Fruit fly (Drosophila melanogaster) whole organism, wandering third instar larva: ENCODE data around the gene CG7227.

Experiments
- Abd-B ChIP-seq: fragments of >200 bp; optimal IDR thresholded peaks from 2 replicates; lab custom pipeline; 2017; ENCODE audit warnings: missing biosample characterization, missing genetic modification characterization
- CG32264 ChIP-seq: fragments of 200-800 bp; sonication (Bioruptor generic); optimal IDR thresholded peaks from 2 replicates; lab custom pipeline; 2016; ENCODE audit warnings: missing biosample characterization, missing genetic modification characterization
- CG9705 ChIP-seq: fragments of 200-800 bp; sonication (Bioruptor generic); optimal IDR thresholded peaks from 2 replicates; lab custom pipeline; 2018; ENCODE audit warnings: missing biosample characterization, mild to moderate bottlenecking, missing genetic modification characterization
- CrebA ChIP-seq: fragments of 200-800 bp; sonication (Bioruptor generic); optimal IDR thresholded peaks from 2 replicates; lab custom pipeline; 2016; ENCODE audit warnings: missing biosample characterization, mild to moderate bottlenecking, missing genetic modification characterization, borderline replicate concordance
- Dfd ChIP-seq: fragments of >200 bp; optimal IDR thresholded peaks from 2 replicates; lab custom pipeline; 2017; ENCODE audit warnings: missing biosample characterization, missing genetic modification characterization
- Dif ChIP-seq: fragments of 200-275, 200-300 bp; sonication (Bioruptor generic); optimal IDR thresholded peaks from 2 replicates; lab custom pipeline; 2018; ENCODE audit warnings: missing biosample characterization, missing genetic modification characterization; ENCODE audit not compliant: partially characterized antibody
- GATAd ChIP-seq: sonication (Bioruptor generic); optimal IDR thresholded peaks from 2 replicates; lab custom pipeline; 2016; ENCODE audit warnings: missing biosample characterization, missing genetic modification characterization
- HLH106 ChIP-seq: fragments of 200-800 bp; optimal IDR thresholded peaks from 3 replicates; lab custom pipeline; 2019; ENCODE audit warnings: missing biosample characterization, mild to moderate bottlenecking, missing genetic modification characterization, moderate library complexity
- Hnf4 ChIP-seq: fragments of 200-800 bp; sonication (Bioruptor generic); optimal IDR thresholded peaks from 2 replicates; lab custom pipeline; 2016; ENCODE audit warnings: missing biosample characterization, mild to moderate bottlenecking, missing genetic modification characterization
- Hr78 ChIP-seq: fragments of >200 bp; optimal IDR thresholded peaks from 2 replicates; lab custom pipeline; 2017; ENCODE audit warnings: missing biosample characterization, missing genetic modification characterization
- Hr83 ChIP-seq: fragments of 200-300 bp; sonication (Bioruptor generic); optimal IDR thresholded peaks from 2 replicates; lab custom pipeline; 2016; ENCODE audit warnings: missing biosample characterization, mild to moderate bottlenecking, missing genetic modification characterization, moderate library complexity; ENCODE audit not compliant: poor library complexity, severe bottlenecking
- Jra ChIP-seq: sonication (Bioruptor generic); optimal IDR thresholded peaks from 2 replicates; lab custom pipeline; 2016; ENCODE audit warnings: missing biosample characterization, missing genetic modification characterization
- Myc ChIP-seq: fragments of >200 bp; optimal IDR thresholded peaks from 2 replicates; lab custom pipeline; 2017
- N ChIP-seq: fragments of >200 bp; optimal IDR thresholded peaks from 2 replicates; lab custom pipeline; 2018; ENCODE audit warnings: missing biosample characterization, missing external identifiers, missing genetic modification characterization
- OdsH ChIP-seq: fragments of 200-800 bp; sonication (Bioruptor generic); optimal IDR thresholded peaks from 2 replicates; lab custom pipeline; 2016; ENCODE audit warnings: missing biosample characterization, mild to moderate bottlenecking, missing genetic modification characterization
- Rel ChIP-seq, 2 experiments: fragments of 200-800 bp; sonication (Bioruptor generic) in 1 of 2; optimal IDR thresholded peaks; 2 replicates in 1 of 2; 3 replicates in 1 of 2; lab custom pipeline; 2016 to 2019; ENCODE audit warnings: mild to moderate bottlenecking in 2 of 2, missing biosample characterization in 2 of 2, missing genetic modification characterization in 2 of 2, moderate library complexity in 1 of 2
- Sp1 ChIP-seq: fragments of 200-800 bp; sonication (Bioruptor generic); optimal IDR thresholded peaks from 3 replicates; lab custom pipeline; 2019; ENCODE audit warnings: missing biosample characterization, mild to moderate bottlenecking, missing genetic modification characterization, moderate library complexity
- Vsx2 ChIP-seq: fragments of 200-300, 225-300 bp; sonication (Bioruptor generic); optimal IDR thresholded peaks from 2 replicates; lab custom pipeline; 2018; ENCODE audit warnings: missing biosample characterization, missing genetic modification characterization; ENCODE audit not compliant: partially characterized antibody
- br ChIP-seq: fragments of 200-800 bp; sonication (Bioruptor generic); optimal IDR thresholded peaks from 2 replicates; lab custom pipeline; 2016; ENCODE audit warnings: missing biosample characterization, missing genetic modification characterization
- brk ChIP-seq: fragments of 200-800 bp; sonication (Bioruptor generic); optimal IDR thresholded peaks from 2 replicates; lab custom pipeline; 2016; ENCODE audit warnings: missing biosample characterization, mild to moderate bottlenecking, missing genetic modification characterization
- dmrt93B ChIP-seq: fragments of 200-800 bp; sonication (Bioruptor generic); optimal IDR thresholded peaks from 2 replicates; lab custom pipeline; 2018; ENCODE audit warnings: missing biosample characterization, mild to moderate bottlenecking, missing genetic modification characterization
- dsf ChIP-seq: sonication (Bioruptor generic); optimal IDR thresholded peaks from 2 replicates; lab custom pipeline; 2016; ENCODE audit warnings: missing biosample characterization, missing genetic modification characterization, borderline replicate concordance
- ey ChIP-seq: fragments of 200-800 bp; sonication (Bioruptor generic); optimal IDR thresholded peaks from 2 replicates; lab custom pipeline; 2016; ENCODE audit warnings: missing biosample characterization, missing genetic modification characterization
- foxo ChIP-seq, 2 experiments: fragments of 200-800 bp; sonication (Bioruptor generic); optimal IDR thresholded peaks; 2 replicates in 1 of 2; 3 replicates in 1 of 2; lab custom pipeline; 2016 to 2017; ENCODE audit warnings: missing biosample characterization in 2 of 2, missing genetic modification characterization in 2 of 2
- fru ChIP-seq: fragments of 200-800 bp; sonication (Bioruptor generic); optimal IDR thresholded peaks from 3 replicates; lab custom pipeline; 2016; ENCODE audit warnings: missing biosample characterization, mild to moderate bottlenecking, missing genetic modification characterization
- h ChIP-seq: fragments of 200-800 bp; sonication (Bioruptor generic); optimal IDR thresholded peaks from 3 replicates; lab custom pipeline; 2016; ENCODE audit warnings: missing biosample characterization, mild to moderate bottlenecking, missing genetic modification characterization
- jim ChIP-seq: fragments of 175-275, 200-325 bp; sonication (Bioruptor generic); optimal IDR thresholded peaks from 2 replicates; lab custom pipeline; 2016; ENCODE audit warnings: missing biosample characterization, mild to moderate bottlenecking, missing genetic modification characterization
- lola ChIP-seq: fragments of >200 bp; optimal IDR thresholded peaks from 2 replicates; lab custom pipeline; 2017; ENCODE audit warnings: missing biosample characterization, missing genetic modification characterization
- pan ChIP-seq: fragments of >200 bp; optimal IDR thresholded peaks from 2 replicates; lab custom pipeline; 2017
- psq ChIP-seq: fragments of 200-800 bp; sonication (Bioruptor generic); optimal IDR thresholded peaks from 3 replicates; lab custom pipeline; 2017; ENCODE audit warnings: missing biosample characterization, mild to moderate bottlenecking, missing genetic modification characterization, moderate library complexity
- rgr ChIP-seq: fragments of 200-800 bp; sonication (Bioruptor generic); optimal IDR thresholded peaks from 3 replicates; lab custom pipeline; 2016; ENCODE audit warnings: missing biosample characterization, mild to moderate bottlenecking, missing genetic modification characterization
- sage ChIP-seq: fragments of 200-800 bp; sonication (Bioruptor generic); optimal IDR thresholded peaks from 2 replicates; lab custom pipeline; 2016; ENCODE audit warnings: missing biosample characterization, mild to moderate bottlenecking, missing genetic modification characterization
- sv ChIP-seq: fragments of 200-800 bp; sonication (Bioruptor generic); optimal IDR thresholded peaks from 3 replicates; lab custom pipeline; 2016; ENCODE audit warnings: missing biosample characterization, missing genetic modification characterization
- tai ChIP-seq: sonication (Bioruptor generic); optimal IDR thresholded peaks from 2 replicates; lab custom pipeline; 2016; ENCODE audit warnings: missing biosample characterization, missing genetic modification characterization
- usp ChIP-seq: fragments of >200 bp; optimal IDR thresholded peaks from 2 replicates; lab custom pipeline; 2017; ENCODE audit warnings: missing biosample characterization, missing genetic modification characterization
- woc ChIP-seq: sonication (Bioruptor generic); optimal IDR thresholded peaks from 2 replicates; lab custom pipeline; 2016; ENCODE audit warnings: missing biosample characterization, mild to moderate bottlenecking, missing genetic modification characterization

The CG7227 gene

dm6 chr2L:7993062-7993685, 4.8 kb downstream of the CG7227 start:
- TF ChIP-seq jim, result peak; percentile 22
- TF ChIP-seq dsf (GFP tag; lab: Kevin White, UChicago), result no peak
- peak; percentile 6 for TF ChIP-seq HLH106 (tag; lab: Kevin White, UChicago)
- TF ChIP-seq Dif (GFP tag; lab: Kevin White, UChicago), result peak; percentile 53
- TF ChIP-seq h, result no peak
- no peak for TF ChIP-seq Rel (GFP tag; optimal IDR thresholded peaks at IDR 0.05; lab: Kevin White, UChicago)
- peak; percentile 94 for TF ChIP-seq Rel (tag; optimal IDR thresholded peaks at IDR 0.05; lab: Kevin White, UChicago)
- TF ChIP-seq, all 38 proteins: peak for 4

- TF ChIP-seq lola (GFP tag; lab: Kevin White, UChicago) (no peak), CG9705 (GFP tag; lab: Kevin White, UChicago) (no peak), Hr83 (GFP tag; lab: Kevin White, UChicago) (no peak), Abd-B (GFP tag; lab: Kevin White, UChicago) (no peak), usp (no peak), brk (no peak)
These were observed 5.3 kb downstream of the CG7227 start for dm6 chr2L:7992654-7993053.

dm6 chr2L:7991951-7992350, 6.0 kb downstream of the CG7227 start:
- peak; percentile 15 for TF ChIP-seq dmrt93B (GFP tag; lab: Kevin White, UChicago)
- TF ChIP-seq brk, result peak; percentile 46
- TF ChIP-seq psq, result peak; percentile 52
- TF ChIP-seq sage (GFP tag; lab: Kevin White, UChicago), result no peak
- TF ChIP-seq HLH106 (tag; lab: Kevin White, UChicago), result peak; percentile 75
- TF ChIP-seq Vsx2 (GFP tag; lab: Kevin White, UChicago), result no peak
- TF ChIP-seq br (GFP tag; lab: Kevin White, UChicago), result peak; percentile 60
- no peak for TF ChIP-seq lola (GFP tag; lab: Kevin White, UChicago)
- TF ChIP-seq Sp1 (GFP tag; lab: Kevin White, UChicago), result peak; percentile 77
- TF ChIP-seq CG32264 (GFP tag; lab: Kevin White, UChicago), result peak; percentile 28
- TF ChIP-seq foxo (GFP tag; optimal IDR thresholded peaks at IDR 0.05; lab: Kevin White, UChicago), result peak in 1 of 2 experiments; percentile 41
- TF ChIP-seq N (GFP tag; lab: Kevin White, UChicago), result no peak
- peak; percentile 78 for TF ChIP-seq OdsH
- no peak for TF ChIP-seq usp
- no peak for TF ChIP-seq Dif (GFP tag; lab: Kevin White, UChicago)
- TF ChIP-seq Hr78, result no peak
- no peak for TF ChIP-seq Myc (lab: Kevin White, UChicago)
- TF ChIP-seq Hr83 (GFP tag; lab: Kevin White, UChicago), result no peak
- TF ChIP-seq dsf (GFP tag; lab: Kevin White, UChicago), result no peak
- TF ChIP-seq rgr, result peak; percentile 55
- peak; percentile 16 for TF ChIP-seq h
- TF ChIP-seq Hnf4 (GFP tag; lab: Kevin White, UChicago), result peak; percentile 61
- no peak for TF ChIP-seq pan (lab: Kevin White, UChicago)
- no peak for TF ChIP-seq jim
- no peak for TF ChIP-seq Dfd
- TF ChIP-seq ey (GFP tag; lab: Kevin White, UChicago), result peak; percentile 73
- TF ChIP-seq tai (GFP tag; lab: Kevin White, UChicago), result peak; percentile 75
- no peak for TF ChIP-seq GATAd
- TF ChIP-seq Rel (GFP tag; optimal IDR thresholded peaks at IDR 0.05; lab: Kevin White, UChicago), result no peak
- peak; percentile 55 for TF ChIP-seq Rel (tag; optimal IDR thresholded peaks at IDR 0.05; lab: Kevin White, UChicago)
- no peak for TF ChIP-seq fru (GFP tag; lab: Kevin White, UChicago)
- TF ChIP-seq sv (GFP tag; lab: Kevin White, UChicago), result no peak
- no peak for TF ChIP-seq CrebA (GFP tag; lab: Kevin White, UChicago)
- peak; percentile 16 for TF ChIP-seq CG9705 (GFP tag; lab: Kevin White, UChicago)
- TF ChIP-seq Jra (GFP tag; lab: Kevin White, UChicago), result no peak
- TF ChIP-seq woc, result peak; percentile 15
